Worm (Caenorhabditis elegans): Measurements from ENCODE around the gene add-2.

add-2 gene

ce11 chrV:11975233-11975632 is 38.0 kb downstream of the add-2 start, which contains the start of gene cpr-1 (continued):
- TF ChIP-seq aly-2 (tag; optimal IDR thresholded peaks at IDR 0.05): no peak
- TF ChIP-seq hlh-17 (GFP tag; optimal IDR thresholded peaks at IDR 0.05; ENCODE audit: borderline replicate concordance): no peak
- TF ChIP-seq lin-39 (tag; optimal IDR thresholded peaks at IDR 0.05): no peak
- no peak for TF ChIP-seq fkh-8 (tag; optimal IDR thresholded peaks at IDR 0.05)
- no peak for TF ChIP-seq C16A3.4 (tag; optimal IDR thresholded peaks at IDR 0.05)
- no peak for TF ChIP-seq sup-37 (GFP tag; optimal IDR thresholded peaks at IDR 0.05)
- no peak for TF ChIP-seq dsc-1 (tag; optimal IDR thresholded peaks at IDR 0.05)
- TF ChIP-seq unc-98 (GFP tag; IDR thresholded peaks at IDR 0.05): no peak
- no peak for TF ChIP-seq mep-1 (tag; optimal IDR thresholded peaks at IDR 0.05)
- TF ChIP-seq C34B4.2 (tag; optimal IDR thresholded peaks at IDR 0.05): no peak
- TF ChIP-seq nhr-71 (tag; optimal IDR thresholded peaks at IDR 0.05): peak; percentile 17

ce11 chrV:11964723-11965122 is 48.5 kb downstream of the add-2 start, which contains the start of gene F58H1.7:
Gene F58H1.7 (minus strand): TSS chrV:11964823.
- TF ChIP-seq nhr-77 (tag; optimal IDR thresholded peaks at IDR 0.05) (no peak), rnt-1 (tag; optimal IDR thresholded peaks at IDR 0.05) (no peak), lin-13 (GFP tag; optimal IDR thresholded peaks at IDR 0.05) (no peak), grh-1 (GFP tag; IDR thresholded peaks at IDR 0.05) (no peak), egl-13 (tag; optimal IDR thresholded peaks at IDR 0.05) (no peak), mdl-1 (tag; optimal IDR thresholded peaks at IDR 0.05) (no peak), unc-62 (GFP tag; optimal IDR thresholded peaks at IDR 0.05) (no peak)

- TF ChIP-seq lin-35 (GFP tag; optimal IDR thresholded peaks at IDR 0.05): no peak
- no peak for TF ChIP-seq hlh-17 (GFP tag; optimal IDR thresholded peaks at IDR 0.05; ENCODE audit: borderline replicate concordance)
- no peak for TF ChIP-seq efl-1 (optimal IDR thresholded peaks at IDR 0.05)
- TF ChIP-seq efl-1 (GFP tag; optimal IDR thresholded peaks at IDR 0.05 in 1 of 2): peak in 1 of 2 experiments; percentile 20
- TF ChIP-seq vab-15 (tag; optimal IDR thresholded peaks at IDR 0.05): no peak
- TF ChIP-seq zag-1 (tag; optimal IDR thresholded peaks at IDR 0.05): no peak
- no peak for TF ChIP-seq unc-30 (tag; optimal IDR thresholded peaks at IDR 0.05)
- TF ChIP-seq fkh-4 (tag; optimal IDR thresholded peaks at IDR 0.05; ENCODE audit: borderline replicate concordance): no peak
- no peak for TF ChIP-seq ama-1 (optimal IDR thresholded peaks at IDR 0.05)
- TF ChIP-seq fkh-10 (GFP tag; optimal IDR thresholded peaks at IDR 0.05): peak; percentile 37
Observed at ce11 chrV:11960831-11961190, 52.4 kb downstream of the add-2 start.

ce11 chrV:11960084-11960830 is 52.9 kb downstream of the add-2 start:
- TF ChIP-seq egl-13 (tag; optimal IDR thresholded peaks at IDR 0.05) (no peak), efl-1 (optimal IDR thresholded peaks at IDR 0.05) (no peak), efl-1 (GFP tag; optimal IDR thresholded peaks at IDR 0.05 in 1 of 2) (peak in 1 of 2 experiments; percentile 53), nhr-28 (tag; optimal IDR thresholded peaks at IDR 0.05) (no peak), C16A3.4 (tag; optimal IDR thresholded peaks at IDR 0.05) (no peak), nhr-71 (tag; optimal IDR thresholded peaks at IDR 0.05) (no peak), unc-62 (GFP tag; optimal IDR thresholded peaks at IDR 0.05) (no peak)
